Worm (Caenorhabditis elegans) whole organism, L4 larva: Measurements from ENCODE around the gene atf-6.

Source experiments
- D1046.2 ChIP-seq: fragments of 200-800 bp; sonication (Bioruptor generic); IDR thresholded peaks from 2 replicates; pipeline ENCODE4 v1.3.6; 2022; ENCODE audit warnings: missing genetic modification characterization, missing compliant biosample characterization
- F37D6.2 ChIP-seq: sonication (generic microtip); optimal IDR thresholded peaks from 2 replicates; lab custom pipeline; 2016; ENCODE audit warnings: mild to moderate bottlenecking, missing genetic modification characterization, missing compliant biosample characterization
- R02D3.7 ChIP-seq: fragments of 150-350 bp; sonication (generic microtip); optimal IDR thresholded peaks from 3 replicates; lab custom pipeline; 2014; ENCODE audit warnings: missing biosample characterization, missing genetic modification characterization
- Y105C5A.15 ChIP-seq: fragments of 200-800 bp; sonication (Bioruptor generic); IDR thresholded peaks from 2 replicates; pipeline ENCODE4 v1.3.6; 2022; ENCODE audit warnings: missing genetic modification characterization, missing compliant biosample characterization
- Y5F2A.4 ChIP-seq: fragments of 200-800 bp; sonication (Bioruptor generic); optimal IDR thresholded peaks from 2 replicates; lab custom pipeline; 2018; ENCODE audit warnings: mild to moderate bottlenecking, missing genetic modification characterization, missing compliant biosample characterization
- ZK337.2 ChIP-seq: fragments of 200-800 bp; sonication (Bioruptor generic); IDR thresholded peaks from 2 replicates; pipeline ENCODE4 v1.3.6; 2022; ENCODE audit warnings: missing genetic modification reagents, missing genetic modification characterization, missing compliant biosample characterization
- aha-1 ChIP-seq: fragments of 150-350 bp; peaks from one replicate; lab custom pipeline; 2014; ENCODE audit warnings: missing biosample characterization, missing genetic modification characterization
- aly-2 ChIP-seq: sonication (generic microtip); optimal IDR thresholded peaks from 2 replicates; lab custom pipeline; 2018; ENCODE audit warnings: missing biosample characterization, missing genetic modification characterization
- arid-1 ChIP-seq: fragments of 200-800 bp; sonication (Bioruptor generic); conservative IDR thresholded peaks from 2 replicates; pipeline ENCODE4 v1.3.6; 2022; ENCODE audit warnings: missing genetic modification reagents, missing genetic modification characterization, missing compliant biosample characterization
- attf-4 ChIP-seq: sonication (generic microtip); optimal IDR thresholded peaks from 3 replicates; lab custom pipeline; 2017; ENCODE audit warnings: missing biosample characterization, missing genetic modification characterization
- ceh-20 ChIP-seq: fragments of 200-800 bp; sonication (Bioruptor generic); IDR thresholded peaks from 2 replicates; pipeline ENCODE4 v1.3.6; 2022; ENCODE audit warnings: missing genetic modification reagents, missing genetic modification characterization, missing compliant biosample characterization
- ceh-32 ChIP-seq: sonication (generic microtip); optimal IDR thresholded peaks from 2 replicates; lab custom pipeline; 2016; ENCODE audit warnings: mild to moderate bottlenecking, missing genetic modification characterization, missing compliant biosample characterization; ENCODE audit not compliant: poor library complexity
- cey-2 ChIP-seq: sonication (generic microtip); optimal IDR thresholded peaks from 3 replicates; lab custom pipeline; 2017; ENCODE audit warnings: missing genetic modification characterization, mild to moderate bottlenecking, missing compliant biosample characterization, antibody characterized with exemption, borderline replicate concordance; ENCODE audit not compliant: insufficient read depth
- daf-19 ChIP-seq: fragments of 200-800 bp; sonication (Bioruptor generic); conservative IDR thresholded peaks from 2 replicates; pipeline ENCODE4 v1.3.6; 2022; ENCODE audit warnings: missing genetic modification characterization, missing compliant biosample characterization
- daf-8 ChIP-seq: fragments of 200-800 bp; sonication (Bioruptor generic); IDR thresholded peaks from 2 replicates; pipeline ENCODE4 v1.3.6; 2022; ENCODE audit warnings: missing genetic modification characterization, missing compliant biosample characterization
- dmd-8 ChIP-seq: fragments of 200-800 bp; sonication (Bioruptor generic); IDR thresholded peaks from 2 replicates; pipeline ENCODE4 v1.3.6; 2022; ENCODE audit warnings: missing genetic modification characterization, missing compliant biosample characterization
- dmd-9 ChIP-seq: fragments of 200-800 bp; sonication (Bioruptor generic); IDR thresholded peaks from 2 replicates; pipeline ENCODE4 v1.3.6; 2022; ENCODE audit warnings: missing genetic modification reagents, missing genetic modification characterization, missing compliant biosample characterization
- dpl-1 ChIP-seq: fragments of 150-350 bp; optimal IDR thresholded peaks from 2 replicates; lab custom pipeline; 2014; ENCODE audit warnings: missing biosample characterization, missing genetic modification reagents, missing genetic modification characterization
- duxl-1 ChIP-seq: sonication (generic microtip); optimal IDR thresholded peaks from 2 replicates; lab custom pipeline; 2016; ENCODE audit warnings: mild to moderate bottlenecking, missing genetic modification characterization, moderate library complexity, missing compliant biosample characterization; ENCODE audit not compliant: poor library complexity
- egl-27 ChIP-seq: sonication (generic microtip); optimal IDR thresholded peaks from 3 replicates; lab custom pipeline; 2017; ENCODE audit warnings: missing biosample characterization, missing genetic modification reagents, missing genetic modification characterization
- egl-43 ChIP-seq: fragments of 200-800 bp; sonication (Bioruptor generic); IDR thresholded peaks from 2 replicates; pipeline ENCODE4 v1.3.6; 2022; ENCODE audit warnings: missing genetic modification reagents, missing genetic modification characterization, missing compliant biosample characterization
- fos-1 ChIP-seq: fragments of 150-350 bp; optimal IDR thresholded peaks from 2 replicates; lab custom pipeline; 2014; ENCODE audit warnings: missing biosample characterization, missing genetic modification characterization
- hif-1 ChIP-seq, 2 experiments: sonication (generic microtip); optimal IDR thresholded peaks; 2 replicates each; lab custom pipeline; 2016 to 2017; ENCODE audit warnings: missing compliant biosample characterization in 2 of 2, missing genetic modification characterization in 2 of 2, missing genetic modification reagents in 2 of 2, missing genotype in 2 of 2, mild to moderate bottlenecking in 1 of 2
- hlh-11 ChIP-seq: fragments of 200-800 bp; sonication (Bioruptor generic); optimal IDR thresholded peaks from 2 replicates; lab custom pipeline; 2018; ENCODE audit warnings: mild to moderate bottlenecking, missing genetic modification characterization, missing compliant biosample characterization
- hlh-30 ChIP-seq: sonication (generic microtip); optimal IDR thresholded peaks from 2 replicates; lab custom pipeline; 2017; ENCODE audit warnings: antibody characterized with exemption, mild to moderate bottlenecking, missing genetic modification characterization, missing compliant biosample characterization; ENCODE audit not compliant: insufficient read depth
- hmg-1.1 ChIP-seq: fragments of 200-800 bp; sonication (Bioruptor generic); IDR thresholded peaks from 2 replicates; pipeline ENCODE4 v1.3.6; 2022; ENCODE audit warnings: missing genetic modification reagents, missing genetic modification characterization, missing compliant biosample characterization
- jun-1 ChIP-seq: fragments of 150-350 bp; optimal IDR thresholded peaks from 2 replicates; lab custom pipeline; 2014; ENCODE audit warnings: missing biosample characterization, missing genetic modification reagents, missing genetic modification characterization
- lin-29 ChIP-seq: fragments of 200-800 bp; sonication (Bioruptor generic); IDR thresholded peaks from 2 replicates; pipeline ENCODE4 v1.3.6; 2022; ENCODE audit warnings: missing genetic modification reagents, missing genetic modification characterization, missing compliant biosample characterization
- mep-1 ChIP-seq: fragments of 150-350 bp; sonication (generic microtip); optimal IDR thresholded peaks from 3 replicates; lab custom pipeline; 2014; ENCODE audit warnings: missing biosample characterization, missing genetic modification characterization
- mes-2 ChIP-seq: sonication (generic microtip); optimal IDR thresholded peaks from 2 replicates; lab custom pipeline; 2016; ENCODE audit warnings: missing genotype, mild to moderate bottlenecking, missing genetic modification characterization, missing compliant biosample characterization; ENCODE audit not compliant: poor library complexity, severe bottlenecking
- nhr-102 ChIP-seq: sonication (generic microtip); optimal IDR thresholded peaks from 2 replicates; lab custom pipeline; 2016; ENCODE audit warnings: mild to moderate bottlenecking, missing genetic modification characterization, moderate library complexity, missing compliant biosample characterization
- nhr-11 ChIP-seq: fragments of 150-350 bp; optimal IDR thresholded peaks from 2 replicates; lab custom pipeline; 2014; ENCODE audit warnings: missing biosample characterization, missing genetic modification characterization
- nhr-237 ChIP-seq: sonication (generic microtip); optimal IDR thresholded peaks from 2 replicates; lab custom pipeline; 2017; ENCODE audit warnings: missing biosample characterization, missing genetic modification characterization
- nhr-28 ChIP-seq: fragments of 150-350 bp; optimal IDR thresholded peaks from 2 replicates; lab custom pipeline; 2014; ENCODE audit warnings: missing biosample characterization, missing genetic modification characterization
- nhr-42 ChIP-seq: fragments of 200-800 bp; sonication (Bioruptor generic); IDR thresholded peaks from 2 replicates; pipeline ENCODE4 v1.3.6; 2022; ENCODE audit warnings: missing genetic modification characterization, missing compliant biosample characterization
- nhr-77 ChIP-seq: fragments of 150-350 bp; optimal IDR thresholded peaks from 2 replicates; lab custom pipeline; 2014; ENCODE audit warnings: missing biosample characterization, missing genetic modification characterization
- pha-4 ChIP-seq, 2 experiments: fragments of 150-350 bp in 1 of 2; fragments of 200-800 bp in 1 of 2; sonication (Bioruptor generic) in 1 of 2; IDR thresholded peaks in 1 of 2; optimal IDR thresholded peaks in 1 of 2; 2 replicates each; pipeline versions ENCODE4 v1.3.6 to Lab custom; 2014 to 2022; ENCODE audit warnings: missing genetic modification characterization in 2 of 2, missing genetic modification reagents in 2 of 2, missing biosample characterization in 1 of 2, missing compliant biosample characterization in 1 of 2
- php-3 ChIP-seq: fragments of 200-800 bp; sonication (Bioruptor generic); IDR thresholded peaks from 2 replicates; pipeline ENCODE4 v1.3.6; 2022; ENCODE audit warnings: missing genetic modification reagents, missing genetic modification characterization, missing compliant biosample characterization
- pqm-1 ChIP-seq: sonication (generic microtip); optimal IDR thresholded peaks from 2 replicates; lab custom pipeline; 2017; ENCODE audit warnings: missing biosample characterization, missing genetic modification characterization
- rbr-2 ChIP-seq: sonication (generic microtip); optimal IDR thresholded peaks from 2 replicates; lab custom pipeline; 2016; ENCODE audit warnings: missing genotype, missing genetic modification characterization, missing compliant biosample characterization
- set-16 ChIP-seq: fragments of 200-800 bp; sonication (Bioruptor generic); IDR thresholded peaks from 2 replicates; pipeline ENCODE4 v1.3.6; 2022; ENCODE audit warnings: missing genetic modification reagents, missing genetic modification characterization, missing compliant biosample characterization
- spr-3 ChIP-seq: fragments of 200-800 bp; sonication (Bioruptor generic); optimal IDR thresholded peaks from 2 replicates; lab custom pipeline; 2018; ENCODE audit warnings: mild to moderate bottlenecking, missing genetic modification characterization, missing compliant biosample characterization
- tag-97 ChIP-seq: fragments of 200-800 bp; sonication (Bioruptor generic); IDR thresholded peaks from 2 replicates; pipeline ENCODE4 v1.3.6; 2022; ENCODE audit warnings: missing genetic modification characterization, missing compliant biosample characterization
- tra-1 ChIP-seq: fragments of 200-800 bp; sonication (Bioruptor generic); IDR thresholded peaks from 2 replicates; pipeline ENCODE4 v1.3.6; 2022; ENCODE audit warnings: missing genetic modification reagents, missing genetic modification characterization, missing compliant biosample characterization
- unc-39 ChIP-seq: sonication (generic microtip); optimal IDR thresholded peaks from 2 replicates; lab custom pipeline; 2017; ENCODE audit warnings: missing biosample characterization, missing genetic modification characterization

The atf-6 gene

ce11 chrX:12436486-12436885 lies 44.3 kb upstream of the atf-6 start:
- TF ChIP-seq aha-1 (no peak), hlh-11 (tag; lab: Kevin White, UChicago) (peak; percentile 37), hlh-30 (tag; lab: Kevin White, UChicago) (peak; percentile 11), nhr-237 (tag; lab: Kevin White, UChicago) (no peak), mes-2 (tag; lab: Kevin White, UChicago) (no peak), egl-43 (GFP tag; lab: Robert Waterston, UW) (no peak), tag-97 (GFP tag; lab: Robert Waterston, UW) (no peak), mep-1 (peak; percentile 12), unc-39 (tag; lab: Kevin White, UChicago) (no peak), hif-1 (tag; optimal IDR thresholded peaks at IDR 0.05; lab: Kevin White, UChicago) (peak in 1 of 2 experiments; percentile 55), ceh-20 (GFP tag; lab: Robert Waterston, UW) (peak; percentile 81), fos-1 (tag; lab: Kevin White, UChicago) (no peak), ZK337.2 (GFP tag; lab: Robert Waterston, UW) (no peak)

DNA sequence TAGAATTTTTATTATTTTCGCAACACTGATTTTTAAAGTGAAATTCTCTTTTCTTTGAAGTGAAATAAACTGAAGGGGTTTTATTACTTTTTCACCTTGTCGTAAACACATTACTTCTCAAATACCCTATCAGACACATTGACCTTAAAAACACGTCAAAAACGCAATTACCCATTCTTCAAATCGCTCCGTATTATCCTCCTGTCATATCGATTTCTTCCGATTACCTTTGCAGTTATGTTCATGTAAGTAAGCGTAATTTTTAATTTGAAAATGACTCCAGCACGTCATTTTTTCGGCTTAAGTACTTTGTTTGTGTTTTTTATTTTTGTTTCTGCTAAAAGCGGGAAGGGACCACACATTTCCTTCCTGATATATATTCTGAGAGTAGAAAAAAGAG lies 42.5 kb upstream of the atf-6 start:
- TF ChIP-seq dpl-1 (GFP tag; lab: Kevin White, UChicago) (no peak), ZK337.2 (GFP tag; lab: Robert Waterston, UW) (no peak), hlh-11 (tag; lab: Kevin White, UChicago) (no peak), Y105C5A.15 (GFP tag; lab: Robert Waterston, UW) (no peak), daf-19 (no peak), D1046.2 (no peak), spr-3 (GFP tag; lab: Kevin White, UChicago) (no peak), ceh-32 (tag; lab: Kevin White, UChicago) (no peak), cey-2 (tag; lab: Kevin White, UChicago) (no peak), hif-1 (tag; optimal IDR thresholded peaks at IDR 0.05; lab: Kevin White, UChicago) (no peak)

DNA sequence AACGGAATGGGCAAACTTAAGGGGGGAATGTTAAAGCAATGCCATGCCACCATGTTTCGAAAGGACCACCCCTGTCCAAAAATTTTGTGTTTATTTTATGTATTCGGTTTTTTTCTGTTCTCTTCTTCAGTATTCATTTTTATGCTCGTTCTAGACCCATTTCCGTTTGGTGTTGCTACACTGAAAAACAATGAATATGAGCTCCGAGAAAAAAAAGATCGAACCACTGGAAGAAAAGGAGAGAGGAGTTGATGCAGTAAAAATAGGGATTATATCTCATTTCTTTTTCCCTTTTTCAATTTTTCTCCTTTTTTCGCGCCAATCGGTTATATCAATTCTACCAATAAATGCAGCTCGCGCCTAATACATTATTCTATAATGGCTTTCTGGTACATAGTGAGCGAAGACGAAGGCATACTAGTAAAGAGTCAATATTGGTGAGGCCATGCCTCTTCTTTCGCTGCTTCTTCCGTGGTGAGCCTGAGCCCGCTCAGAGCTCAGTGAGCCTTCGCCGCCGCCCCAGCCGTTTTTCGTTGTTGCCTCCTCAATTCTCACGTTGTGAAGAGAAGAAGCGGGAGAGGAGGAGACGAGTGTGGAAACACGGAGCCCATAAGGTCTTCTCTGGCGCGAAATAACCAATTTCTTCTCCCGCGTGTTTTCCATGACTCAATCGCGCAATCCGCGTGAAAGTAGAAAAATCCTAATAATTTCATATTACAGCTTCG lies 40.6 kb upstream of the atf-6 start:
- TF ChIP-seq lin-29 (no peak), php-3 (GFP tag; lab: Robert Waterston, UW) (no peak), mep-1 (no peak), jun-1 (tag; lab: Kevin White, UChicago) (no peak), nhr-77 (tag; lab: Kevin White, UChicago) (no peak), rbr-2 (peak; percentile 16), tag-97 (GFP tag; lab: Robert Waterston, UW) (no peak), hmg-1.1 (peak; percentile 29; the same call in 1 of the 2 replicates), pha-4 (GFP tag; IDR thresholded peaks at IDR 0.05; lab: Robert Waterston, UW) (0 out of 2 replicates have a peak, but pooled peaks have one; percentile 20), pha-4 (tag; optimal IDR thresholded peaks at IDR 0.05; lab: Kevin White, UChicago) (no peak), tra-1 (no peak), egl-27 (tag; lab: Kevin White, UChicago) (no peak), set-16 (peak; percentile 71), daf-8 (GFP tag; lab: Robert Waterston, UW) (no peak), aly-2 (no peak), Y5F2A.4 (GFP tag; lab: Kevin White, UChicago) (no peak), egl-43 (GFP tag; lab: Robert Waterston, UW) (no peak), D1046.2 (no peak), pqm-1 (no peak), fos-1 (tag; lab: Kevin White, UChicago) (no peak), nhr-11 (tag; lab: Kevin White, UChicago) (no peak), dmd-9 (GFP tag; lab: Robert Waterston, UW) (no peak), ZK337.2 (GFP tag; lab: Robert Waterston, UW) (no peak), arid-1 (no peak), dmd-8 (GFP tag; lab: Robert Waterston, UW) (no peak), nhr-102 (tag; lab: Kevin White, UChicago) (no peak), attf-4 (tag; lab: Kevin White, UChicago) (no peak), duxl-1 (tag; lab: Kevin White, UChicago) (no peak), nhr-28 (tag; lab: Kevin White, UChicago) (no peak), nhr-42 (GFP tag; lab: Robert Waterston, UW) (no peak), F37D6.2 (no peak), R02D3.7 (no peak)
